Fruit fly (Drosophila melanogaster) whole organism, embryonic: ENCODE measurements around the gene CG4537.

Source experiments
- Atf6 ChIP-seq: fragments of 200-800 bp; sonication (Bioruptor generic); IDR thresholded peaks from 2 replicates; pipeline ENCODE4 v1.3.6; 2022; ENCODE audit warnings: missing biosample characterization, missing genetic modification characterization
- B-H1 ChIP-seq: fragments of 200-800 bp; sonication (Bioruptor generic); IDR thresholded peaks from 3 replicates; pipeline ENCODE4 v1.3.6; 2022; ENCODE audit warnings: missing biosample characterization, missing genetic modification characterization
- Blimp-1 ChIP-seq: fragments of 200-800 bp; sonication (Bioruptor generic); optimal IDR thresholded peaks from 3 replicates; lab custom pipeline; 2018; ENCODE audit warnings: missing biosample characterization, missing genetic modification characterization, mild to moderate bottlenecking, moderate library complexity, missing genetic modification reagents
- CG11085 ChIP-seq: fragments of 200-800 bp; sonication (Bioruptor generic); IDR thresholded peaks from 2 replicates; pipeline ENCODE4 v1.3.6; 2022; ENCODE audit warnings: missing biosample characterization, missing genetic modification characterization
- CG12769 ChIP-seq: fragments of 200-800 bp; sonication (Bioruptor generic); optimal IDR thresholded peaks from 2 replicates; lab custom pipeline; 2019; ENCODE audit warnings: missing biosample characterization, mild to moderate bottlenecking, missing genetic modification characterization, moderate library complexity
- CG17912 ChIP-seq: fragments of 200-800 bp; sonication (Bioruptor generic); optimal IDR thresholded peaks from 2 replicates; lab custom pipeline; 2018; ENCODE audit warnings: missing biosample characterization, mild to moderate bottlenecking, missing genetic modification characterization
- CG2678 ChIP-seq: fragments of 200-800 bp; sonication (Bioruptor generic); optimal IDR thresholded peaks from 3 replicates; lab custom pipeline; 2019; ENCODE audit warnings: missing biosample characterization, mild to moderate bottlenecking, missing genetic modification characterization, moderate library complexity
- CG3847 ChIP-seq: fragments of 200-800 bp; sonication (Bioruptor generic); IDR thresholded peaks from 2 replicates; pipeline ENCODE4 v1.3.6; 2022; ENCODE audit warnings: missing biosample characterization, missing genetic modification characterization
- CG4617 ChIP-seq: fragments of 200-800 bp; sonication (Bioruptor generic); optimal IDR thresholded peaks from 3 replicates; lab custom pipeline; 2016; ENCODE audit warnings: missing biosample characterization, missing genetic modification characterization, borderline replicate concordance
- CG4707 ChIP-seq: fragments of 200-800 bp; sonication (Bioruptor generic); optimal IDR thresholded peaks from 2 replicates; lab custom pipeline; 2018; ENCODE audit warnings: missing biosample characterization, mild to moderate bottlenecking, missing genetic modification characterization, moderate library complexity
- CG4854 ChIP-seq: fragments of 200-800 bp; sonication (Bioruptor generic); optimal IDR thresholded peaks from 2 replicates; lab custom pipeline; 2016; ENCODE audit warnings: missing biosample characterization, missing genetic modification characterization, inconsistent platforms
- CG5953 ChIP-seq: fragments of 200-800 bp; sonication (Bioruptor generic); IDR thresholded peaks from 2 replicates; pipeline ENCODE4 v1.3.6; 2022; ENCODE audit warnings: missing biosample characterization, missing genetic modification characterization
- CG7372 ChIP-seq: fragments of 200-800 bp; sonication (Bioruptor generic); IDR thresholded peaks from 2 replicates; pipeline ENCODE4 v1.3.6; 2022; ENCODE audit warnings: missing biosample characterization, missing genetic modification characterization
- CG8089 ChIP-seq: fragments of 200-800 bp; sonication (Bioruptor generic); optimal IDR thresholded peaks from 3 replicates; lab custom pipeline; 2016; ENCODE audit warnings: missing biosample characterization, missing genetic modification characterization
- CG8281 ChIP-seq: fragments of 200-800 bp; sonication (Bioruptor generic); optimal IDR thresholded peaks from 2 replicates; lab custom pipeline; 2018; ENCODE audit warnings: missing biosample characterization, mild to moderate bottlenecking, missing genetic modification characterization, moderate library complexity
- CG9876 ChIP-seq: fragments of 200-800 bp; sonication (Bioruptor generic); optimal IDR thresholded peaks from 2 replicates; lab custom pipeline; 2016; ENCODE audit warnings: missing biosample characterization, missing genetic modification characterization
- CoRest ChIP-seq: fragments of 200-800 bp; sonication (Bioruptor generic); optimal IDR thresholded peaks from 3 replicates; lab custom pipeline; 2018; ENCODE audit warnings: missing biosample characterization, mild to moderate bottlenecking, missing genetic modification characterization, moderate library complexity
- ERR ChIP-seq: fragments of 200-800 bp; sonication (Bioruptor generic); optimal IDR thresholded peaks from 2 replicates; lab custom pipeline; 2016; ENCODE audit warnings: missing biosample characterization, missing genetic modification characterization
- Eip74EF ChIP-seq, 2 experiments: fragments of 200-800 bp in 1 of 2; fragments of >200 bp in 1 of 2; sonication (Bioruptor generic) in 1 of 2; optimal IDR thresholded peaks; 2 replicates each; lab custom pipeline; 2017 to 2019; ENCODE audit warnings: missing biosample characterization in 2 of 2, missing genetic modification characterization in 2 of 2, mild to moderate bottlenecking in 1 of 2, moderate library complexity in 1 of 2
- HLH4C ChIP-seq: fragments of 200-800 bp; sonication (Bioruptor generic); IDR thresholded peaks from 3 replicates; pipeline ENCODE4 v1.3.6; 2022; ENCODE audit warnings: missing biosample characterization, missing genetic modification characterization; ENCODE audit not compliant: partially characterized antibody
- Hr78 ChIP-seq, 2 experiments: fragments of 200-800 bp in 1 of 2; fragments of >200 bp in 1 of 2; sonication (Bioruptor generic) in 1 of 2; optimal IDR thresholded peaks; 2 replicates each; lab custom pipeline; 2017 to 2019; ENCODE audit warnings: missing biosample characterization in 2 of 2, missing genetic modification characterization in 2 of 2, mild to moderate bottlenecking in 1 of 2, moderate library complexity in 1 of 2
- Lhr ChIP-seq: fragments of 200-800 bp; sonication (Bioruptor generic); optimal IDR thresholded peaks from 3 replicates; lab custom pipeline; 2017; ENCODE audit warnings: mild to moderate bottlenecking, missing biosample characterization, missing genetic modification reagents, missing genetic modification characterization
- Sin3A ChIP-seq: fragments of >200 bp; optimal IDR thresholded peaks from 2 replicates; lab custom pipeline; 2018
- Sox100B ChIP-seq: fragments of 200-800 bp; sonication (Bioruptor generic); optimal IDR thresholded peaks from 3 replicates; lab custom pipeline; 2018; ENCODE audit warnings: missing biosample characterization, mild to moderate bottlenecking, missing genetic modification characterization
- Sry-β ChIP-seq: fragments of 200-800 bp; sonication (Bioruptor generic); optimal IDR thresholded peaks from 2 replicates; lab custom pipeline; 2018; ENCODE audit warnings: missing biosample characterization, mild to moderate bottlenecking, missing genetic modification characterization, moderate library complexity
- bigmax ChIP-seq: fragments of 200-800 bp; sonication (Bioruptor generic); optimal IDR thresholded peaks from 2 replicates; lab custom pipeline; 2018; ENCODE audit warnings: missing biosample characterization, mild to moderate bottlenecking, missing genetic modification characterization
- bowl ChIP-seq: fragments of 200-800 bp; sonication (Bioruptor generic); IDR thresholded peaks from 2 replicates; pipeline ENCODE4 v1.3.6; 2022; ENCODE audit warnings: missing biosample characterization, missing genetic modification characterization
- cg ChIP-seq: fragments of 200-800 bp; sonication (Bioruptor generic); optimal IDR thresholded peaks from 3 replicates; lab custom pipeline; 2019; ENCODE audit warnings: missing biosample characterization, mild to moderate bottlenecking, missing genetic modification characterization, moderate library complexity
- dati ChIP-seq: fragments of 200-800 bp; sonication (Bioruptor generic); IDR thresholded peaks from 2 replicates; pipeline ENCODE4 v1.3.6; 2022; ENCODE audit warnings: missing biosample characterization, missing genetic modification characterization
- dimm ChIP-seq: fragments of 200-800 bp; sonication (Bioruptor generic); IDR thresholded peaks from 2 replicates; pipeline ENCODE4 v1.3.6; 2022; ENCODE audit warnings: missing biosample characterization, missing genetic modification characterization
- disco-r ChIP-seq: fragments of 200-800 bp; sonication (Bioruptor generic); optimal IDR thresholded peaks from 2 replicates; lab custom pipeline; 2016; ENCODE audit warnings: missing biosample characterization, missing genetic modification characterization
- dpn ChIP-seq, 2 experiments: fragments of 200-800 bp; sonication (Bioruptor generic); optimal IDR thresholded peaks; 3 replicates each; lab custom pipeline; 2016; ENCODE audit warnings: missing biosample characterization in 2 of 2, missing genetic modification characterization in 2 of 2
- eyg ChIP-seq: fragments of 200-800 bp; sonication (Bioruptor generic); optimal IDR thresholded peaks from 3 replicates; lab custom pipeline; 2016; ENCODE audit warnings: missing biosample characterization, missing genetic modification characterization
- gce ChIP-seq: fragments of 200-800 bp; sonication (Bioruptor generic); IDR thresholded peaks from 3 replicates; pipeline ENCODE4 v1.3.6; 2022; ENCODE audit warnings: missing biosample characterization, missing genetic modification characterization
- gro ChIP-seq: fragments of 200-800 bp; sonication (Bioruptor generic); optimal IDR thresholded peaks from 2 replicates; lab custom pipeline; 2016; ENCODE audit warnings: missing biosample characterization, missing genetic modification characterization
- h ChIP-seq: fragments of >200 bp; optimal IDR thresholded peaks from 2 replicates; lab custom pipeline; 2017
- hb ChIP-seq: fragments of 200-800 bp; sonication (Bioruptor generic); IDR thresholded peaks from 3 replicates; pipeline ENCODE4 v1.3.6; 2022; ENCODE audit warnings: missing biosample characterization, missing genetic modification characterization; ENCODE audit not compliant: partially characterized antibody
- her ChIP-seq: fragments of 200-800 bp; sonication (Bioruptor generic); optimal IDR thresholded peaks from 2 replicates; lab custom pipeline; 2016; ENCODE audit warnings: missing biosample characterization, missing genetic modification characterization
- hth ChIP-seq: fragments of >200 bp; optimal IDR thresholded peaks from 2 replicates; lab custom pipeline; 2017; ENCODE audit warnings: inconsistent platforms
- ind ChIP-seq: fragments of 200-800 bp; sonication (Bioruptor generic); optimal IDR thresholded peaks from 3 replicates; lab custom pipeline; 2016; ENCODE audit warnings: missing biosample characterization, missing genetic modification characterization
- kay ChIP-seq: fragments of 200-800 bp; sonication (Bioruptor generic); optimal IDR thresholded peaks from 2 replicates; lab custom pipeline; 2016; ENCODE audit warnings: missing biosample characterization, missing genetic modification characterization
- nerfin-2 ChIP-seq: fragments of 200-800 bp; sonication (Bioruptor generic); IDR thresholded peaks from 2 replicates; pipeline ENCODE4 v1.3.6; 2022; ENCODE audit warnings: missing biosample characterization, missing genetic modification characterization; ENCODE audit not compliant: partially characterized antibody
- nom ChIP-seq: fragments of 200-800 bp; sonication (Bioruptor generic); optimal IDR thresholded peaks from 2 replicates; lab custom pipeline; 2017; ENCODE audit warnings: missing biosample characterization, missing genetic modification characterization, mild to moderate bottlenecking, moderate library complexity, missing genetic modification reagents
- oc ChIP-seq: fragments of 200-800 bp; sonication (Bioruptor generic); optimal IDR thresholded peaks from 2 replicates; lab custom pipeline; 2018; ENCODE audit warnings: missing biosample characterization, mild to moderate bottlenecking, missing genetic modification characterization, moderate library complexity
- ro ChIP-seq: fragments of 200-800 bp; sonication (Bioruptor generic); IDR thresholded peaks from 2 replicates; pipeline ENCODE4 v1.3.6; 2022; ENCODE audit warnings: missing biosample characterization, missing genetic modification characterization
- sqz ChIP-seq: fragments of 200-800 bp; sonication (Bioruptor generic); optimal IDR thresholded peaks from 3 replicates; lab custom pipeline; 2018; ENCODE audit warnings: missing biosample characterization, mild to moderate bottlenecking, missing genetic modification characterization
- tna ChIP-seq: fragments of 200-800 bp; sonication (Bioruptor generic); IDR thresholded peaks from 2 replicates; pipeline ENCODE4 v1.3.6; 2022; ENCODE audit warnings: missing biosample characterization, missing genetic modification characterization; ENCODE audit not compliant: partially characterized antibody
- twi ChIP-seq: fragments of 200-800 bp; optimal IDR thresholded peaks from 2 replicates; lab custom pipeline; 2019; ENCODE audit warnings: missing biosample characterization, mild to moderate bottlenecking, missing genetic modification characterization, moderate library complexity
- wdn ChIP-seq: fragments of 200-800 bp; sonication (Bioruptor generic); IDR thresholded peaks from 2 replicates; pipeline ENCODE4 v1.3.6; 2022; ENCODE audit warnings: missing biosample characterization, missing genetic modification characterization
- zen2 ChIP-seq: fragments of 200-800 bp; sonication (Bioruptor generic); IDR thresholded peaks from 3 replicates; pipeline ENCODE4 v1.3.6; 2022; ENCODE audit warnings: missing biosample characterization, missing genetic modification characterization; ENCODE audit not compliant: partially characterized antibody
- zfh2 ChIP-seq: fragments of 200-800 bp; sonication (Bioruptor generic); optimal IDR thresholded peaks from 2 replicates; lab custom pipeline; 2016; ENCODE audit warnings: missing biosample characterization, missing genetic modification characterization

CG4537 gene

dm6 chr2L:9894871-9895364 lies 4.2 kb downstream of the CG4537 start, which contains the start of gene Bka (continued):
- TF ChIP-seq dpn (GFP tag; optimal IDR thresholded peaks at IDR 0.05; lab: Kevin White, UChicago): peak in 1 of 2 experiments; percentile 23
- TF ChIP-seq bigmax (GFP tag; lab: Kevin White, UChicago): peak; percentile 8
- TF ChIP-seq CG4617: peak; percentile 46
- no peak; the same call in 1 of the 2 replicates for TF ChIP-seq CG3847
- TF ChIP-seq Lhr (GFP tag; lab: Kevin White, UChicago): peak; percentile 70
- no peak for TF ChIP-seq dati (GFP tag; lab: Robert Waterston, UW)
- TF ChIP-seq CG11085 (GFP tag; lab: Robert Waterston, UW): no peak
- TF ChIP-seq ERR: peak; percentile 0
- peak; percentile 61 for TF ChIP-seq CG2678 (tag; lab: Kevin White, UChicago)
- no peak for TF ChIP-seq B-H1 (GFP tag; lab: Robert Waterston, UW)
- no peak for TF ChIP-seq h
- peak; percentile 37 for TF ChIP-seq CG4707
- no peak for TF ChIP-seq eyg
- peak; percentile 94 for TF ChIP-seq nerfin-2 (GFP tag; lab: Robert Waterston, UW)
- peak; percentile 33; the same call in 1 of the 2 replicates for TF ChIP-seq Atf6 (GFP tag; lab: Robert Waterston, UW)
- TF ChIP-seq Sry-β (GFP tag; lab: Kevin White, UChicago): no peak
- TF ChIP-seq CG5953 (GFP tag; lab: Robert Waterston, UW): no peak
- no peak for TF ChIP-seq bowl
- TF ChIP-seq zfh2: no peak
- peak; percentile 92 for TF ChIP-seq tna (GFP tag; lab: Robert Waterston, UW)
- peak; percentile 95 for TF ChIP-seq hb (GFP tag; lab: Robert Waterston, UW)
- TF ChIP-seq CoRest (tag; lab: Kevin White, UChicago): peak; percentile 61
- TF ChIP-seq CG17912: no peak
- peak; percentile 17; the same call in 1 of the 2 replicates for TF ChIP-seq wdn
- peak; percentile 40 for TF ChIP-seq her (GFP tag; lab: Kevin White, UChicago)
- TF ChIP-seq zen2 (GFP tag; lab: Robert Waterston, UW): peak; percentile 92
- TF ChIP-seq Sin3A: peak; percentile 77
- TF ChIP-seq hth (lab: Kevin White, UChicago): no peak
- TF ChIP-seq oc (tag; lab: Kevin White, UChicago): peak; percentile 28
- no peak for TF ChIP-seq Blimp-1 (GFP tag; lab: Kevin White, UChicago)
- TF ChIP-seq cg: no peak
- TF ChIP-seq CG8089 (GFP tag; lab: Kevin White, UChicago): no peak
- TF ChIP-seq ro (GFP tag; lab: Robert Waterston, UW): no peak
- no peak for TF ChIP-seq ind
- TF ChIP-seq gce: no peak
- TF ChIP-seq CG7372: no peak
- peak; percentile 53 for TF ChIP-seq nom (GFP tag; lab: Kevin White, UChicago)
- peak; percentile 71 for TF ChIP-seq twi (tag; lab: Kevin White, UChicago)
- TF ChIP-seq CG12769 (tag; lab: Kevin White, UChicago): peak; percentile 55
- TF ChIP-seq HLH4C (GFP tag; lab: Robert Waterston, UW): peak; percentile 95
- TF ChIP-seq CG8281 (tag; lab: Kevin White, UChicago): no peak
- TF ChIP-seq sqz: no peak
- TF ChIP-seq kay: no peak
- peak; percentile 69 for TF ChIP-seq Sox100B
- TF ChIP-seq dimm (GFP tag; lab: Robert Waterston, UW): no peak
- TF ChIP-seq Hr78 (GFP tag; optimal IDR thresholded peaks at IDR 0.05; lab: Kevin White, UChicago): no peak
- no peak for TF ChIP-seq gro
- peak in 1 of 2 experiments; percentile 65 for TF ChIP-seq Eip74EF (GFP tag; optimal IDR thresholded peaks at IDR 0.05; lab: Kevin White, UChicago)
- TF ChIP-seq CG9876 (GFP tag; lab: Kevin White, UChicago): no peak
- peak; percentile 29 for TF ChIP-seq CG4854 (GFP tag; lab: Kevin White, UChicago)
- TF ChIP-seq disco-r (GFP tag; lab: Kevin White, UChicago): no peak
